Fruit fly (Drosophila melanogaster) whole organism, embryonic: ENCODE results near the gene msps.
A peak's percentile ranks its signal among the peaks of the same experiment; 100 is the strongest.

Experiments used
- CG10431 ChIP-seq: fragments of 200-800 bp; sonication (Bioruptor generic); optimal IDR thresholded peaks from 3 replicates; lab custom pipeline; 2018; ENCODE audit warnings: missing biosample characterization, mild to moderate bottlenecking, missing genetic modification characterization
- CG11247 ChIP-seq: fragments of 200-800 bp; sonication (Bioruptor generic); IDR thresholded peaks from 2 replicates; pipeline ENCODE4 v1.3.6; 2022; ENCODE audit warnings: missing biosample characterization, missing genetic modification characterization
- CG12104 ChIP-seq: fragments of 200-800 bp; sonication (Bioruptor generic); optimal IDR thresholded peaks from 3 replicates; lab custom pipeline; 2016; ENCODE audit warnings: missing biosample characterization, missing genetic modification characterization
- CG12219 ChIP-seq: fragments of 200-800 bp; sonication (Bioruptor generic); optimal IDR thresholded peaks from 3 replicates; lab custom pipeline; 2018; ENCODE audit warnings: missing biosample characterization, mild to moderate bottlenecking, missing genetic modification characterization
- CG15073 ChIP-seq: fragments of 200-800 bp; sonication (Bioruptor generic); optimal IDR thresholded peaks from 2 replicates; lab custom pipeline; 2016; ENCODE audit warnings: missing biosample characterization, missing genetic modification characterization
- CG15479 ChIP-seq: fragments of 200-800 bp; sonication (Bioruptor generic); optimal IDR thresholded peaks from 3 replicates; lab custom pipeline; 2019; ENCODE audit warnings: missing biosample characterization, mild to moderate bottlenecking, missing genetic modification characterization, moderate library complexity
- CG16779 ChIP-seq: fragments of 200-800 bp; sonication (Bioruptor generic); IDR thresholded peaks from 2 replicates; pipeline ENCODE4 v1.3.6; 2022; ENCODE audit warnings: missing biosample characterization, missing genetic modification characterization
- CG17385 ChIP-seq: fragments of 200-800 bp; sonication (Bioruptor generic); optimal IDR thresholded peaks from 3 replicates; lab custom pipeline; 2018; ENCODE audit warnings: missing biosample characterization, mild to moderate bottlenecking, missing genetic modification characterization
- CG17802 ChIP-seq: fragments of 200-800 bp; sonication (Bioruptor generic); optimal IDR thresholded peaks from 2 replicates; lab custom pipeline; 2018; ENCODE audit warnings: missing biosample characterization, mild to moderate bottlenecking, missing genetic modification characterization, moderate library complexity
- CG18262 ChIP-seq: fragments of 200-800 bp; optimal IDR thresholded peaks from 3 replicates; lab custom pipeline; 2019; ENCODE audit warnings: missing biosample characterization, mild to moderate bottlenecking, missing genetic modification characterization, moderate library complexity
- CG2678 ChIP-seq: fragments of 200-800 bp; sonication (Bioruptor generic); optimal IDR thresholded peaks from 3 replicates; lab custom pipeline; 2019; ENCODE audit warnings: missing biosample characterization, mild to moderate bottlenecking, missing genetic modification characterization, moderate library complexity
- CG2712 ChIP-seq: fragments of 200-800 bp; optimal IDR thresholded peaks from 3 replicates; lab custom pipeline; 2019; ENCODE audit warnings: missing biosample characterization, mild to moderate bottlenecking, missing genetic modification characterization, moderate library complexity
- CG32767 ChIP-seq: fragments of 200-800 bp; sonication (Bioruptor generic); IDR thresholded peaks from 2 replicates; pipeline ENCODE4 v1.3.6; 2022; ENCODE audit warnings: missing biosample characterization, missing genetic modification characterization
- CG33557 ChIP-seq: fragments of 200-800 bp; sonication (Bioruptor generic); optimal IDR thresholded peaks from 2 replicates; lab custom pipeline; 2019; ENCODE audit warnings: missing biosample characterization, mild to moderate bottlenecking, missing genetic modification characterization, moderate library complexity
- CG6683 ChIP-seq: fragments of 200-800 bp; sonication (Bioruptor generic); optimal IDR thresholded peaks from 2 replicates; lab custom pipeline; 2017; ENCODE audit warnings: missing biosample characterization, mild to moderate bottlenecking, missing genetic modification characterization, missing genetic modification reagents
- CG6689 ChIP-seq: fragments of 200-800 bp; sonication (Bioruptor generic); IDR thresholded peaks from 2 replicates; pipeline ENCODE4 v1.3.6; 2022; ENCODE audit warnings: missing biosample characterization, missing genetic modification characterization
- CG6791 ChIP-seq: fragments of 200-800 bp; sonication (Bioruptor generic); IDR thresholded peaks from 3 replicates; pipeline ENCODE4 v1.3.6; 2022; ENCODE audit warnings: missing biosample characterization, missing genetic modification characterization; ENCODE audit not compliant: partially characterized antibody
- CG8924 ChIP-seq: fragments of 200-800 bp; optimal IDR thresholded peaks from 3 replicates; lab custom pipeline; 2019; ENCODE audit warnings: missing biosample characterization, mild to moderate bottlenecking, missing genetic modification characterization, moderate library complexity
- CG9437 ChIP-seq: fragments of 200-800 bp; sonication (Bioruptor generic); optimal IDR thresholded peaks from 2 replicates; lab custom pipeline; 2018; ENCODE audit warnings: missing biosample characterization, mild to moderate bottlenecking, missing genetic modification characterization
- CG9609 ChIP-seq: fragments of 200-800 bp; sonication (Bioruptor generic); optimal IDR thresholded peaks from 3 replicates; lab custom pipeline; 2016; ENCODE audit warnings: missing biosample characterization, missing genetic modification characterization
- CoRest ChIP-seq: fragments of 200-800 bp; sonication (Bioruptor generic); optimal IDR thresholded peaks from 3 replicates; lab custom pipeline; 2018; ENCODE audit warnings: missing biosample characterization, mild to moderate bottlenecking, missing genetic modification characterization, moderate library complexity
- D19A ChIP-seq: fragments of 200-800 bp; optimal IDR thresholded peaks from 3 replicates; lab custom pipeline; 2019; ENCODE audit warnings: missing biosample characterization, mild to moderate bottlenecking, missing genetic modification characterization, moderate library complexity
- Dfd ChIP-seq, 2 experiments: fragments of >200 bp; optimal IDR thresholded peaks; 2 replicates each; lab custom pipeline; 2017; ENCODE audit warnings: missing biosample characterization in 2 of 2, missing genetic modification characterization in 2 of 2
- Dip3 ChIP-seq: fragments of 200-800 bp; sonication (Bioruptor generic); optimal IDR thresholded peaks from 3 replicates; lab custom pipeline; 2016; ENCODE audit warnings: missing biosample characterization, missing genetic modification characterization
- E2f1 ChIP-seq: fragments of 200-800 bp; sonication (Bioruptor generic); IDR thresholded peaks from 2 replicates; pipeline ENCODE4 v1.3.6; 2022; ENCODE audit warnings: missing biosample characterization, missing genetic modification characterization
- Kr ChIP-seq: fragments of 200-800 bp; sonication (Bioruptor generic); optimal IDR thresholded peaks from 2 replicates; lab custom pipeline; 2017; ENCODE audit warnings: missing biosample characterization, mild to moderate bottlenecking, missing genetic modification characterization
- Neu2 ChIP-seq: fragments of 200-800 bp; sonication (Bioruptor generic); optimal IDR thresholded peaks from 3 replicates; lab custom pipeline; 2016; ENCODE audit warnings: missing biosample characterization, missing genetic modification characterization, borderline replicate concordance
- Oaz ChIP-seq: fragments of 200-800 bp; sonication (Bioruptor generic); IDR thresholded peaks from 2 replicates; pipeline ENCODE4 v1.3.6; 2022; ENCODE audit warnings: missing biosample characterization, missing genetic modification characterization
- PHDP ChIP-seq: fragments of 200-800 bp; sonication (Bioruptor generic); optimal IDR thresholded peaks from 3 replicates; lab custom pipeline; 2018; ENCODE audit warnings: missing biosample characterization, mild to moderate bottlenecking, missing genetic modification characterization, moderate library complexity
- Side ChIP-seq: fragments of 200-800 bp; sonication (Bioruptor generic); optimal IDR thresholded peaks from 2 replicates; lab custom pipeline; 2016; ENCODE audit warnings: missing biosample characterization, missing genetic modification characterization
- Sox102F ChIP-seq: fragments of 200-800 bp; sonication (Bioruptor generic); optimal IDR thresholded peaks from 2 replicates; lab custom pipeline; 2018; ENCODE audit warnings: missing biosample characterization, mild to moderate bottlenecking, missing genetic modification characterization, moderate library complexity
- Tbp ChIP-seq: fragments of >200 bp; optimal IDR thresholded peaks from 2 replicates; lab custom pipeline; 2018; ENCODE audit warnings: missing biosample characterization, missing genetic modification characterization
- Xbp1 ChIP-seq: fragments of 200-800 bp; sonication (Bioruptor generic); optimal IDR thresholded peaks from 3 replicates; lab custom pipeline; 2016; ENCODE audit warnings: missing biosample characterization, mild to moderate bottlenecking, missing genetic modification characterization
- Xrp1 ChIP-seq: fragments of 200-800 bp; sonication (Bioruptor generic); IDR thresholded peaks from 2 replicates; pipeline ENCODE4 v1.3.6; 2022; ENCODE audit warnings: missing biosample characterization, missing genetic modification characterization
- YL-1 ChIP-seq: fragments of 200-800 bp; sonication (Bioruptor generic); optimal IDR thresholded peaks from 3 replicates; lab custom pipeline; 2017; ENCODE audit warnings: missing biosample characterization, mild to moderate bottlenecking, missing genetic modification characterization
- bab2 ChIP-seq: fragments of 200-800 bp; sonication (Bioruptor generic); optimal IDR thresholded peaks from 2 replicates; lab custom pipeline; 2016; ENCODE audit warnings: missing biosample characterization, missing genetic modification characterization
- bbx ChIP-seq: fragments of 200-800 bp; sonication (Bioruptor generic); IDR thresholded peaks from 2 replicates; pipeline ENCODE4 v1.3.6; 2022; ENCODE audit warnings: missing biosample characterization, missing genetic modification characterization; ENCODE audit not compliant: partially characterized antibody
- ci ChIP-seq: fragments of 200-800 bp; sonication (Bioruptor generic); IDR thresholded peaks from 3 replicates; pipeline ENCODE4 v1.3.6; 2022; ENCODE audit warnings: missing biosample characterization, missing genetic modification characterization
- crol ChIP-seq: fragments of 200-800 bp; sonication (Bioruptor generic); IDR thresholded peaks from 2 replicates; pipeline ENCODE4 v1.3.6; 2022; ENCODE audit warnings: missing biosample characterization, missing genetic modification characterization
- eyg ChIP-seq: fragments of 200-800 bp; sonication (Bioruptor generic); optimal IDR thresholded peaks from 3 replicates; lab custom pipeline; 2016; ENCODE audit warnings: missing biosample characterization, missing genetic modification characterization
- fd3F ChIP-seq: fragments of 200-800 bp; sonication (Bioruptor generic); optimal IDR thresholded peaks from 2 replicates; lab custom pipeline; 2018; ENCODE audit warnings: missing biosample characterization, mild to moderate bottlenecking, missing genetic modification characterization, moderate library complexity
- fd96Cb ChIP-seq: fragments of 200-800 bp; sonication (Bioruptor generic); optimal IDR thresholded peaks from 2 replicates; lab custom pipeline; 2018; ENCODE audit warnings: missing biosample characterization, mild to moderate bottlenecking, missing genetic modification characterization, moderate library complexity
- h ChIP-seq: fragments of >200 bp; optimal IDR thresholded peaks from 2 replicates; lab custom pipeline; 2017
- hbn ChIP-seq: fragments of 200-800 bp; sonication (Bioruptor generic); IDR thresholded peaks from 2 replicates; pipeline ENCODE4 v1.3.6; 2022; ENCODE audit warnings: missing biosample characterization, missing genetic modification characterization; ENCODE audit not compliant: partially characterized antibody
- inv ChIP-seq: fragments of 200-800 bp; sonication (Bioruptor generic); IDR thresholded peaks from 2 replicates; pipeline ENCODE4 v1.3.6; 2022; ENCODE audit warnings: missing biosample characterization, missing genetic modification characterization; ENCODE audit not compliant: partially characterized antibody
- pum ChIP-seq: fragments of 200-800 bp; sonication (Bioruptor generic); optimal IDR thresholded peaks from 2 replicates; lab custom pipeline; 2016; ENCODE audit warnings: missing biosample characterization, missing genetic modification characterization
- salm ChIP-seq: fragments of 200-800 bp; sonication (Bioruptor generic); optimal IDR thresholded peaks from 2 replicates; lab custom pipeline; 2018; ENCODE audit warnings: missing biosample characterization, mild to moderate bottlenecking, missing genetic modification characterization
- ssp ChIP-seq: fragments of 200-800 bp; sonication (Bioruptor generic); IDR thresholded peaks from 2 replicates; pipeline ENCODE4 v1.3.6; 2022; ENCODE audit warnings: missing biosample characterization, missing genetic modification characterization
- unpg ChIP-seq: fragments of 200-800 bp; sonication (Bioruptor generic); optimal IDR thresholded peaks from 3 replicates; lab custom pipeline; 2018; ENCODE audit warnings: missing biosample characterization, mild to moderate bottlenecking, missing genetic modification characterization, moderate library complexity
- z ChIP-seq: fragments of 200-800 bp; sonication (Bioruptor generic); IDR thresholded peaks from 3 replicates; pipeline ENCODE4 v1.3.6; 2022; ENCODE audit warnings: missing biosample characterization, missing genetic modification characterization

msps gene

dm6 chr3R:16097661-16098329 is 47.2 kb downstream of the msps start (continued):
- peak; percentile 22 for TF ChIP-seq eyg (GFP tag; lab: Kevin White, UChicago)
- TF ChIP-seq h = no peak
- TF ChIP-seq unpg (GFP tag; lab: Kevin White, UChicago) = peak; percentile 85
- peak; percentile 64 for TF ChIP-seq CG9609 (GFP tag; lab: Kevin White, UChicago)
- peak; percentile 32 for TF ChIP-seq Neu2 (GFP tag; lab: Kevin White, UChicago)
- TF ChIP-seq CG32767 = peak; percentile 59; the same call in 1 of the 2 replicates
- TF ChIP-seq CG8924 (tag; lab: Kevin White, UChicago) = peak; percentile 78
- TF ChIP-seq Dip3 (GFP tag; lab: Kevin White, UChicago) = peak; percentile 8
- peak; percentile 93 for TF ChIP-seq fd96Cb (tag; lab: Kevin White, UChicago)
- no peak for TF ChIP-seq CG16779 (GFP tag; lab: Robert Waterston, UW)
- peak; percentile 96 for TF ChIP-seq Xrp1 (GFP tag; lab: Robert Waterston, UW)
- TF ChIP-seq z = no peak; the same call in 2 of the 3 replicates
- no peak for TF ChIP-seq Tbp (GFP tag; lab: Kevin White, UChicago)
- peak; percentile 66 for TF ChIP-seq ssp
- TF ChIP-seq ci (GFP tag; lab: Robert Waterston, UW) = peak; percentile 89
- peak; percentile 63 for TF ChIP-seq PHDP (tag; lab: Kevin White, UChicago)
- peak; percentile 72 for TF ChIP-seq CG12219 (GFP tag; lab: Kevin White, UChicago)
- peak; percentile 27 for TF ChIP-seq CG12104
- TF ChIP-seq fd3F (GFP tag; lab: Kevin White, UChicago) = peak; percentile 45
- peak; percentile 93 for TF ChIP-seq CG15479 (GFP tag; lab: Kevin White, UChicago)
- TF ChIP-seq CG18262 = peak; percentile 89
- TF ChIP-seq Xbp1 (GFP tag; lab: Kevin White, UChicago) = peak; percentile 81
- TF ChIP-seq CG17802 (tag; lab: Kevin White, UChicago) = peak; percentile 40
- TF ChIP-seq YL-1 (GFP tag; lab: Kevin White, UChicago) = no peak
- TF ChIP-seq Kr (GFP tag; lab: Kevin White, UChicago) = no peak
- TF ChIP-seq Oaz (GFP tag; lab: Robert Waterston, UW) = 0 out of 2 replicates have a peak, but pooled peaks have one; percentile 21
- peak; percentile 81 for TF ChIP-seq CG33557 (GFP tag; lab: Kevin White, UChicago)
- TF ChIP-seq salm (tag; lab: Kevin White, UChicago) = peak; percentile 60
- peak; percentile 89 for TF ChIP-seq CG2712 (tag; lab: Kevin White, UChicago)
- peak; percentile 61 for TF ChIP-seq CG17385 (GFP tag; lab: Kevin White, UChicago)
- TF ChIP-seq CG6689 (GFP tag; lab: Robert Waterston, UW) = peak; percentile 85
- no peak for TF ChIP-seq bbx
- TF ChIP-seq crol (GFP tag; lab: Robert Waterston, UW) = no peak
- TF ChIP-seq CG15073 = no peak
- TF ChIP-seq Side (GFP tag; lab: Kevin White, UChicago) = peak; percentile 73
- TF ChIP-seq CG10431 (GFP tag; lab: Kevin White, UChicago) = no peak
- no peak for TF ChIP-seq CG9437
- TF ChIP-seq CG6791 (GFP tag; lab: Robert Waterston, UW) = no peak
- TF ChIP-seq D19A (tag; lab: Kevin White, UChicago) = peak; percentile 71
- TF ChIP-seq E2f1 (GFP tag; lab: Robert Waterston, UW) = peak; percentile 78
- peak; percentile 74 for TF ChIP-seq CoRest
- TF ChIP-seq inv = peak; percentile 32; the same call in 1 of the 2 replicates
- TF ChIP-seq bab2 = peak; percentile 85
- TF ChIP-seq hbn (GFP tag; lab: Robert Waterston, UW) = no peak
- TF ChIP-seq Sox102F (GFP tag; lab: Kevin White, UChicago) = peak; percentile 85
- TF ChIP-seq CG2678 = peak; percentile 83
- no peak for TF ChIP-seq Dfd (GFP tag; optimal IDR thresholded peaks at IDR 0.05; lab: Kevin White, UChicago)
- TF ChIP-seq CG11247 = peak; percentile 65
- peak; percentile 84 for TF ChIP-seq pum
- TF ChIP-seq CG6683 (GFP tag; lab: Kevin White, UChicago) = no peak
